Fruit fly (Drosophila melanogaster): ENCODE results near the gene CG3032.

CG3032 gene

dm6 chrX:7013320-7014214, at the start of gene CG3032, which contains the start of gene CG4593:
Gene CG3032 (minus strand): TSS chrX:7013881.
Gene CG4593 (plus strand): TSS chrX:7013887.
- TF ChIP-seq kay (GFP tag; ENCODE audit: borderline replicate concordance) (peak; percentile 14), CG5204 (GFP tag; optimal IDR thresholded peaks at IDR 0.05) (peak; percentile 75), CG12768 (GFP tag; optimal IDR thresholded peaks at IDR 0.05) (peak; percentile 70), Hr96 (GFP tag; optimal IDR thresholded peaks at IDR 0.05) (peak; percentile 85), cic (GFP tag; optimal IDR thresholded peaks at IDR 0.05) (no peak), CG7045 (GFP tag; optimal IDR thresholded peaks at IDR 0.05) (peak; percentile 68), CG11617 (GFP tag; optimal IDR thresholded peaks at IDR 0.05) (peak; percentile 66), CG7101 (tag; optimal IDR thresholded peaks at IDR 0.05) (peak; percentile 96), Clk (GFP tag; optimal IDR thresholded peaks at IDR 0.05) (no peak), Crg-1 (GFP tag; optimal IDR thresholded peaks at IDR 0.05) (peak; percentile 76), CG33017 (tag; optimal IDR thresholded peaks at IDR 0.05) (peak; percentile 85), tj (GFP tag; optimal IDR thresholded peaks at IDR 0.05) (peak; percentile 53), CG14711 (tag; optimal IDR thresholded peaks at IDR 0.05) (peak; percentile 93), pad (GFP tag; optimal IDR thresholded peaks at IDR 0.05) (peak; percentile 66), toe (GFP tag; optimal IDR thresholded peaks at IDR 0.05) (peak; percentile 63), bab1 (GFP tag; optimal IDR thresholded peaks at IDR 0.05) (peak; percentile 93), Mnt (GFP tag; optimal IDR thresholded peaks at IDR 0.05) (peak; percentile 83), ovo (GFP tag; optimal IDR thresholded peaks at IDR 0.05) (peak; percentile 28), CG1620 (GFP tag; optimal IDR thresholded peaks at IDR 0.05) (peak; percentile 85), cnc (optimal IDR thresholded peaks at IDR 0.05) (no peak)

- TF ChIP-seq kay (GFP tag; ENCODE audit: borderline replicate concordance) (no peak), cic (GFP tag; optimal IDR thresholded peaks at IDR 0.05) (no peak), ovo (GFP tag; optimal IDR thresholded peaks at IDR 0.05) (no peak), toe (GFP tag; optimal IDR thresholded peaks at IDR 0.05) (no peak), bab1 (GFP tag; optimal IDR thresholded peaks at IDR 0.05) (no peak), tj (GFP tag; optimal IDR thresholded peaks at IDR 0.05) (no peak), Mnt (GFP tag; optimal IDR thresholded peaks at IDR 0.05) (no peak), Hr96 (GFP tag; optimal IDR thresholded peaks at IDR 0.05) (no peak), cnc (optimal IDR thresholded peaks at IDR 0.05) (no peak), Crg-1 (GFP tag; optimal IDR thresholded peaks at IDR 0.05) (no peak), Clk (GFP tag; optimal IDR thresholded peaks at IDR 0.05) (no peak), pad (GFP tag; optimal IDR thresholded peaks at IDR 0.05) (no peak), CG33017 (tag; optimal IDR thresholded peaks at IDR 0.05) (no peak)
These were observed 45.3 kb upstream of the CG3032 start for dm6 chrX:7058973-7059372.

dm6 chrX:7049087-7049486, 35.4 kb upstream of the CG3032 start, which contains the start of gene nullo:
Gene nullo (plus strand): TSS chrX:7049476.
- TF ChIP-seq Clk (GFP tag; optimal IDR thresholded peaks at IDR 0.05) (no peak), CG14711 (tag; optimal IDR thresholded peaks at IDR 0.05) (no peak)

dm6 chrX:7040205-7040866, 26.7 kb upstream of the CG3032 start, which contains the start of gene CG14427:
Gene CG14427 (plus strand): TSS chrX:7040603.
- no peak for TF ChIP-seq Hr96 (GFP tag; optimal IDR thresholded peaks at IDR 0.05)
- TF ChIP-seq CG14711 (tag; optimal IDR thresholded peaks at IDR 0.05), result no peak
- no peak for TF ChIP-seq Crg-1 (GFP tag; optimal IDR thresholded peaks at IDR 0.05)
- TF ChIP-seq bab1 (GFP tag; optimal IDR thresholded peaks at IDR 0.05), result no peak

dm6 chrX:7037061-7037460, 23.4 kb upstream of the CG3032 start:
- TF ChIP-seq Hr96 (GFP tag; optimal IDR thresholded peaks at IDR 0.05) (no peak), CG14711 (tag; optimal IDR thresholded peaks at IDR 0.05) (no peak), CG7101 (tag; optimal IDR thresholded peaks at IDR 0.05) (no peak)

- TF ChIP-seq CG7101 (tag; optimal IDR thresholded peaks at IDR 0.05), result no peak
- no peak for TF ChIP-seq CG7045 (GFP tag; optimal IDR thresholded peaks at IDR 0.05)
- no peak for TF ChIP-seq CG1620 (GFP tag; optimal IDR thresholded peaks at IDR 0.05)
- no peak for TF ChIP-seq ovo (GFP tag; optimal IDR thresholded peaks at IDR 0.05)
- no peak for TF ChIP-seq Mnt (GFP tag; optimal IDR thresholded peaks at IDR 0.05)
- TF ChIP-seq CG12768 (GFP tag; optimal IDR thresholded peaks at IDR 0.05), result no peak
- TF ChIP-seq pad (GFP tag; optimal IDR thresholded peaks at IDR 0.05), result no peak
- no peak for TF ChIP-seq CG11617 (GFP tag; optimal IDR thresholded peaks at IDR 0.05)
- no peak for TF ChIP-seq CG14711 (tag; optimal IDR thresholded peaks at IDR 0.05)
- no peak for TF ChIP-seq CG5204 (GFP tag; optimal IDR thresholded peaks at IDR 0.05)
- TF ChIP-seq CG33017 (tag; optimal IDR thresholded peaks at IDR 0.05), result no peak
- no peak for TF ChIP-seq Crg-1 (GFP tag; optimal IDR thresholded peaks at IDR 0.05)
- TF ChIP-seq Hr96 (GFP tag; optimal IDR thresholded peaks at IDR 0.05), result no peak
- no peak for TF ChIP-seq bab1 (GFP tag; optimal IDR thresholded peaks at IDR 0.05)
- no peak for TF ChIP-seq tj (GFP tag; optimal IDR thresholded peaks at IDR 0.05)
These were observed 21.2 kb upstream of the CG3032 start for dm6 chrX:7034892-7035291.
